Fruit fly (Drosophila melanogaster) S2 (cell line): Measurements from ENCODE around the gene CG43095.

Experiments
- CG8478 ChIP-seq: fragments of >200 bp; optimal IDR thresholded peaks from 2 replicates; lab custom pipeline; 2018
- CTCF ChIP-seq, 2 experiments: fragments of >200 bp; optimal IDR thresholded peaks; 2 replicates each; lab custom pipeline; 2018

dm6 chr3R:22789106-22789505 lies 17.5 kb upstream of the CG43095 start:
- TF ChIP-seq CG8478 (lab: Kevin White, UChicago) (no peak), CTCF (optimal IDR thresholded peaks at IDR 0.05; lab: Kevin White, UChicago) (no peak)
